Worm (Caenorhabditis elegans): ENCODE data around the gene srx-14.

DNA sequence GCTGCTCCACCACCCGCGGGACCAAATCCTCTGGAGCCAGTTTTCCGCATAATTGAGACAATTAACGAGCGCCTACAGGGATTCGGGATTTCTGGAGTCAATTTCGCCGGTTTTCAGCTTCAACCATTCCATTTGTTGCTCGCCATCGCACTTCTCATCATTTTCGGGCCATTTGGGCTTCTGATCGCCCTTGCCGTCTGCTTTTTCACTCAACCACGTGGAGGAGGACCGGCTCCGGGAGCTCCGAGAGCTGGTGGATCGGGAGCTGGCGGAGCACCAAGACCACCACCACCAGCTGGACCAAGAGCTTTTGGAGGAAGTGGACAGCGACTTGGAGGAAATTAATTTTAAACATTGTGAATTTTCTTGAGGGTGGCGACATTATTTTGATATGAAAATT, 17.4 kb downstream of the srx-14 start:
- TF ChIP-seq W03F9.2 (tag; optimal IDR thresholded peaks at IDR 0.05) (no peak), him-1 (tag; optimal IDR thresholded peaks at IDR 0.05) (no peak)

Measured in whole organism, L4/young adult.